Worm (Caenorhabditis elegans): Measurements from ENCODE around the gene C47D12.5.

DNA sequence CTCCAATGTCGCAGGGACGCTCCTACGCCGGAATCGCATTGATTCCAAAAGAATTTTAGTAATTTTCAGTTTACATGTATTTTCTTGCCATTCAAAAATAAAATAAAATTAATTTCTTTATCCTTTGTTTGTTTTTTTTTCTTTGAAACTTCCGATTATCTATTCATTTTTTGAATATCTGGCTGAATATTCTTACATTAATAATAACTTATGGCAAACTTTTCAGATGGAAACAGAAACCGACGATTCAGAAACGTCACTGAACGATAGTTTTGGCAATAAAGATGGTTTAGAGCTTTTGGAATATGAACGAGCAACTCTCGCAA is 10.8 kb upstream of the C47D12.5 start, which contains the start of gene xpf-1:
- no peak for TF ChIP-seq nhr-11 (tag; optimal IDR thresholded peaks at IDR 0.05)
- TF ChIP-seq pqm-1 (tag; optimal IDR thresholded peaks at IDR 0.05), result no peak
- TF ChIP-seq lin-11 (tag; optimal IDR thresholded peaks at IDR 0.05), result no peak
- TF ChIP-seq F13H6.1 (tag; optimal IDR thresholded peaks at IDR 0.05), result no peak
- TF ChIP-seq hlh-8 (tag; optimal IDR thresholded peaks at IDR 0.05), result no peak
- no peak for TF ChIP-seq unc-42 (tag; optimal IDR thresholded peaks at IDR 0.05)
- TF ChIP-seq sdc-2 (tag; optimal IDR thresholded peaks at IDR 0.05), result no peak
- TF ChIP-seq dmd-4 (tag; optimal IDR thresholded peaks at IDR 0.05; ENCODE audit: borderline replicate concordance), result no peak
- no peak for TF ChIP-seq ceh-45 (GFP tag; IDR thresholded peaks at IDR 0.05)

Measured in whole organism, late embryonic.